Worm (Caenorhabditis elegans): ENCODE measurements around the gene K09H11.6.

The K09H11.6 gene

ce11 chrV:5699835-5700441 is 36.0 kb downstream of the K09H11.6 start, which contains the start of gene clec-1 (continued):
- no peak for TF ChIP-seq F49E8.2 (tag; optimal IDR thresholded peaks at IDR 0.05; ENCODE audit: borderline replicate concordance)
- peak; percentile 12 for TF ChIP-seq hlh-11 (tag; optimal IDR thresholded peaks at IDR 0.05)
- no peak for TF ChIP-seq zip-2 (tag; optimal IDR thresholded peaks at IDR 0.05)
- no peak for TF ChIP-seq ceh-44 (GFP tag; IDR thresholded peaks at IDR 0.05)
- TF ChIP-seq cey-2 (tag; optimal IDR thresholded peaks at IDR 0.05; ENCODE audit: borderline replicate concordance, insufficient read depth) = no peak
- no peak for TF ChIP-seq ceh-28 (tag; optimal IDR thresholded peaks at IDR 0.05)
- TF ChIP-seq mdl-1 (tag; optimal IDR thresholded peaks at IDR 0.05) = peak in 1 of 2 experiments; percentile 22
- no peak for TF ChIP-seq mes-2 (tag; optimal IDR thresholded peaks at IDR 0.05; ENCODE audit: poor library complexity, severe bottlenecking)
- no peak for TF ChIP-seq fkh-10 (GFP tag; optimal IDR thresholded peaks at IDR 0.05)
- no peak for TF ChIP-seq Y48G9A.11 (GFP tag; IDR thresholded peaks at IDR 0.05)
- TF ChIP-seq nhr-42 (GFP tag; IDR thresholded peaks at IDR 0.05) = no peak
- TF ChIP-seq T26A8.4 (GFP tag; IDR thresholded peaks at IDR 0.05) = no peak
- peak; percentile 34 for TF ChIP-seq mxl-3 (GFP tag; optimal IDR thresholded peaks at IDR 0.05)
- no peak for TF ChIP-seq D1046.2 (GFP tag; IDR thresholded peaks at IDR 0.05)
- TF ChIP-seq hif-1 (tag; optimal IDR thresholded peaks at IDR 0.05) = no peak
- no peak for TF ChIP-seq Y75B8A.6 (GFP tag; IDR thresholded peaks at IDR 0.05)
- TF ChIP-seq tag-97 (GFP tag; IDR thresholded peaks at IDR 0.05) = no peak
- TF ChIP-seq daf-8 (GFP tag; IDR thresholded peaks at IDR 0.05) = no peak
- no peak for TF ChIP-seq nhr-48 (tag; optimal IDR thresholded peaks at IDR 0.05)
- no peak for TF ChIP-seq nhr-6 (tag; optimal IDR thresholded peaks at IDR 0.05)
- TF ChIP-seq egl-43 (GFP tag; IDR thresholded peaks at IDR 0.05) = no peak
- TF ChIP-seq Y5F2A.4 (GFP tag; optimal IDR thresholded peaks at IDR 0.05) = no peak
- TF ChIP-seq spr-3 (GFP tag; optimal IDR thresholded peaks at IDR 0.05) = no peak

- no peak for TF ChIP-seq lin-29 (GFP tag; IDR thresholded peaks at IDR 0.05)
- TF ChIP-seq ceh-44 (GFP tag; IDR thresholded peaks at IDR 0.05) = no peak
- no peak for TF ChIP-seq lin-38 (GFP tag; IDR thresholded peaks at IDR 0.05)
- peak; percentile 18 for TF ChIP-seq hlh-11 (tag; optimal IDR thresholded peaks at IDR 0.05)
- no peak for TF ChIP-seq F10B5.3 (tag; optimal IDR thresholded peaks at IDR 0.05)
- TF ChIP-seq aha-1 (tag) = peak; percentile 69
- TF ChIP-seq nhr-77 (tag; optimal IDR thresholded peaks at IDR 0.05) = no peak
- no peak for TF ChIP-seq ceh-32 (tag; optimal IDR thresholded peaks at IDR 0.05; ENCODE audit: poor library complexity)
- TF ChIP-seq dmd-6 (GFP tag; IDR thresholded peaks at IDR 0.05) = 0 out of 2 replicates have a peak, but pooled peaks have one; percentile 23
- no peak for TF ChIP-seq hlh-30 (tag; optimal IDR thresholded peaks at IDR 0.05; ENCODE audit: insufficient read depth)
- TF ChIP-seq nhr-28 (tag; optimal IDR thresholded peaks at IDR 0.05) = peak; percentile 60
Observed at ce11 chrV:5697581-5697980, 38.4 kb downstream of the K09H11.6 start.

ce11 chrV:5696177-5696576 is 39.8 kb downstream of the K09H11.6 start:
- TF ChIP-seq dmd-8 (GFP tag; IDR thresholded peaks at IDR 0.05) (no peak), nhr-28 (tag; optimal IDR thresholded peaks at IDR 0.05) (peak; percentile 94), Y48G9A.11 (GFP tag; IDR thresholded peaks at IDR 0.05) (no peak), madf-5 (GFP tag; IDR thresholded peaks at IDR 0.05) (no peak), daf-8 (GFP tag; IDR thresholded peaks at IDR 0.05) (no peak), nhr-25 (tag; optimal IDR thresholded peaks at IDR 0.05; ENCODE audit: borderline replicate concordance, insufficient read depth) (no peak), Y75B8A.6 (GFP tag; IDR thresholded peaks at IDR 0.05) (no peak), fos-1 (tag; optimal IDR thresholded peaks at IDR 0.05) (no peak), mxl-2 (GFP tag; conservative IDR thresholded peaks at IDR 0.05) (no peak), vab-7 (GFP tag; IDR thresholded peaks at IDR 0.05) (no peak), F26F4.8 (GFP tag; conservative IDR thresholded peaks at IDR 0.05) (no peak), nhr-6 (tag; optimal IDR thresholded peaks at IDR 0.05) (peak; percentile 3), nhr-102 (tag; optimal IDR thresholded peaks at IDR 0.05) (no peak), pqm-1 (tag; optimal IDR thresholded peaks at IDR 0.05) (peak; percentile 65), F37D6.2 (tag; optimal IDR thresholded peaks at IDR 0.05) (no peak), daf-16 (GFP tag; optimal IDR thresholded peaks at IDR 0.05) (no peak), daf-16 (tag; optimal IDR thresholded peaks at IDR 0.05) (peak; percentile 19), duxl-1 (tag; optimal IDR thresholded peaks at IDR 0.05; ENCODE audit: poor library complexity) (no peak), nhr-10 (tag; optimal IDR thresholded peaks at IDR 0.05) (no peak), cey-2 (tag; optimal IDR thresholded peaks at IDR 0.05; ENCODE audit: borderline replicate concordance, insufficient read depth) (no peak), arid-1 (GFP tag; conservative IDR thresholded peaks at IDR 0.05) (no peak), hlh-11 (tag; optimal IDR thresholded peaks at IDR 0.05) (no peak)

All from whole organism, L4 larva.